Fruit fly (Drosophila melanogaster): ENCODE results near the gene MSAmiP.

dm6 chr3R:16829158-16829557 lies 66.9 kb downstream of the MSAmiP start:
- TF ChIP-seq pan (optimal IDR thresholded peaks at IDR 0.05) (no peak), CG8478 (optimal IDR thresholded peaks at IDR 0.05) (no peak)
